Worm (Caenorhabditis elegans) whole organism, L3 larva: ENCODE data around the gene F47B8.14.

Experiments
- R02D3.7 ChIP-seq: fragments of 150-350 bp; optimal IDR thresholded peaks from 2 replicates; lab custom pipeline; 2014; ENCODE audit warnings: missing biosample characterization, missing genetic modification characterization
- ZK546.5 ChIP-seq: sonication (generic microtip); optimal IDR thresholded peaks from 2 replicates; lab custom pipeline; 2017; ENCODE audit warnings: missing biosample characterization, missing genetic modification characterization
- aly-2 ChIP-seq: fragments of 150-350 bp; optimal IDR thresholded peaks from 2 replicates; lab custom pipeline; 2014; ENCODE audit warnings: missing biosample characterization, missing genetic modification characterization
- ama-1 ChIP-seq: fragments of 150-350 bp; optimal IDR thresholded peaks from 2 replicates; lab custom pipeline; 2018
- ceh-16 ChIP-seq: sonication (generic microtip); optimal IDR thresholded peaks from 2 replicates; lab custom pipeline; 2017; ENCODE audit warnings: missing biosample characterization, missing genetic modification characterization
- ceh-28 ChIP-seq: fragments of 150-350 bp; optimal IDR thresholded peaks from 2 replicates; lab custom pipeline; 2014; ENCODE audit warnings: missing biosample characterization, missing genetic modification reagents, missing genetic modification characterization
- ceh-9 ChIP-seq: sonication (generic microtip); optimal IDR thresholded peaks from 2 replicates; lab custom pipeline; 2018; ENCODE audit warnings: missing biosample characterization, missing genetic modification characterization
- egl-27 ChIP-seq: sonication (generic microtip); optimal IDR thresholded peaks from 4 replicates; lab custom pipeline; 2017; ENCODE audit warnings: missing biosample characterization, missing genetic modification reagents, missing genetic modification characterization
- egl-5 ChIP-seq: fragments of 150-350 bp; optimal IDR thresholded peaks from 2 replicates; lab custom pipeline; 2017; ENCODE audit warnings: missing biosample characterization, missing genetic modification reagents, missing genetic modification characterization, inconsistent platforms
- elt-1 ChIP-seq: fragments of 150-350 bp; optimal IDR thresholded peaks from 2 replicates; lab custom pipeline; 2014; ENCODE audit warnings: missing biosample characterization, missing genetic modification characterization
- elt-2 ChIP-seq: sonication (generic microtip); optimal IDR thresholded peaks from 2 replicates; lab custom pipeline; 2016; ENCODE audit warnings: missing genetic modification reagents, mild to moderate bottlenecking, missing genetic modification characterization, missing compliant biosample characterization
- elt-3 ChIP-seq, 3 experiments: fragments of 150-350 bp in 1 of 3; sonication (generic microtip) in 2 of 3; optimal IDR thresholded peaks; 2 replicates in 2 of 3; 4 replicates in 1 of 3; lab custom pipeline; 2014 to 2017; ENCODE audit warnings: missing biosample characterization in 3 of 3, missing genetic modification characterization in 3 of 3
- fkh-2 ChIP-seq: fragments of 150-350 bp; optimal IDR thresholded peaks from 2 replicates; lab custom pipeline; 2014; ENCODE audit warnings: missing biosample characterization, missing genetic modification reagents, missing genetic modification characterization
- fos-1 ChIP-seq: fragments of 150-350 bp; optimal IDR thresholded peaks from 2 replicates; lab custom pipeline; 2014; ENCODE audit warnings: missing biosample characterization, missing genetic modification characterization
- hmg-11 ChIP-seq: sonication (generic microtip); optimal IDR thresholded peaks from 2 replicates; lab custom pipeline; 2016; ENCODE audit warnings: missing genetic modification characterization, missing compliant biosample characterization
- jun-1 ChIP-seq: fragments of 150-350 bp; optimal IDR thresholded peaks from 2 replicates; lab custom pipeline; 2014; ENCODE audit warnings: missing biosample characterization, missing genetic modification reagents, missing genetic modification characterization
- lin-15B ChIP-seq: fragments of 150-350 bp; optimal IDR thresholded peaks from 2 replicates; lab custom pipeline; 2014; ENCODE audit warnings: missing biosample characterization, missing genetic modification characterization
- lin-39 ChIP-seq: fragments of 150-350 bp; optimal IDR thresholded peaks from 2 replicates; lab custom pipeline; 2018; ENCODE audit warnings: missing biosample characterization, missing genetic modification reagents, missing genetic modification characterization
- lsy-12 ChIP-seq: sonication (generic microtip); optimal IDR thresholded peaks from 2 replicates; lab custom pipeline; 2016; ENCODE audit warnings: mild to moderate bottlenecking, missing genetic modification characterization, missing compliant biosample characterization
- mdl-1 ChIP-seq: fragments of 150-350 bp; optimal IDR thresholded peaks from 2 replicates; lab custom pipeline; 2014; ENCODE audit warnings: missing biosample characterization, missing genetic modification characterization
- mml-1 ChIP-seq: fragments of 150-350 bp; sonication (generic microtip); optimal IDR thresholded peaks from 3 replicates; lab custom pipeline; 2014; ENCODE audit warnings: missing biosample characterization, missing genetic modification characterization
- nfya-1 ChIP-seq: sonication (generic microtip); optimal IDR thresholded peaks from 2 replicates; lab custom pipeline; 2017; ENCODE audit warnings: missing genetic modification characterization, mild to moderate bottlenecking, missing compliant biosample characterization, antibody characterized with exemption, moderate library complexity; ENCODE audit not compliant: insufficient read depth
- nhr-11 ChIP-seq: fragments of 150-350 bp; optimal IDR thresholded peaks from 2 replicates; lab custom pipeline; 2014; ENCODE audit warnings: missing biosample characterization, missing genetic modification characterization
- nhr-12 ChIP-seq: fragments of 150-350 bp; optimal IDR thresholded peaks from 2 replicates; lab custom pipeline; 2014; ENCODE audit warnings: missing biosample characterization, missing genetic modification characterization
- nhr-23 ChIP-seq: fragments of 150-350 bp; optimal IDR thresholded peaks from 2 replicates; lab custom pipeline; 2014; ENCODE audit warnings: missing biosample characterization, missing genetic modification reagents, missing genetic modification characterization
- nhr-237 ChIP-seq: fragments of 150-350 bp; optimal IDR thresholded peaks from 2 replicates; lab custom pipeline; 2014; ENCODE audit warnings: missing biosample characterization, missing genetic modification characterization
- nhr-25 ChIP-seq: sonication (generic microtip); optimal IDR thresholded peaks from 2 replicates; lab custom pipeline; 2017; ENCODE audit warnings: missing biosample characterization, missing genetic modification characterization
- nhr-43 ChIP-seq: sonication (generic microtip); optimal IDR thresholded peaks from 2 replicates; lab custom pipeline; 2016; ENCODE audit warnings: mild to moderate bottlenecking, missing genetic modification characterization, missing compliant biosample characterization; ENCODE audit not compliant: poor library complexity, severe bottlenecking
- nhr-67 ChIP-seq: fragments of 150-350 bp; optimal IDR thresholded peaks from 2 replicates; lab custom pipeline; 2014; ENCODE audit warnings: missing biosample characterization, missing genetic modification characterization
- nhr-76 ChIP-seq: fragments of 150-350 bp; sonication (generic microtip); optimal IDR thresholded peaks from 5 replicates; lab custom pipeline; 2014; ENCODE audit warnings: missing biosample characterization, missing genetic modification characterization
- nhr-77 ChIP-seq: fragments of 150-350 bp; optimal IDR thresholded peaks from 2 replicates; lab custom pipeline; 2014; ENCODE audit warnings: missing biosample characterization, missing genetic modification characterization
- pha-4 ChIP-seq: fragments of 150-350 bp; optimal IDR thresholded peaks from 2 replicates; lab custom pipeline; 2014; ENCODE audit warnings: missing biosample characterization, missing genetic modification reagents, missing genetic modification characterization
- pqm-1 ChIP-seq: fragments of 150-350 bp; optimal IDR thresholded peaks from 2 replicates; lab custom pipeline; 2017; ENCODE audit warnings: missing biosample characterization, missing genetic modification characterization, inconsistent platforms
- sea-2 ChIP-seq: fragments of 150-350 bp; sonication (generic microtip); optimal IDR thresholded peaks from 4 replicates; lab custom pipeline; 2014; ENCODE audit warnings: missing biosample characterization, missing genetic modification reagents, missing genetic modification characterization
- skn-1 ChIP-seq: fragments of 150-350 bp; optimal IDR thresholded peaks from 2 replicates; lab custom pipeline; 2014; ENCODE audit warnings: missing biosample characterization, missing genetic modification characterization
- tbx-2 ChIP-seq: sonication (generic microtip); optimal IDR thresholded peaks from 2 replicates; lab custom pipeline; 2016; ENCODE audit warnings: mild to moderate bottlenecking, missing genetic modification characterization, missing compliant biosample characterization
- unc-39 ChIP-seq: sonication (generic microtip); optimal IDR thresholded peaks from 4 replicates; lab custom pipeline; 2017; ENCODE audit warnings: missing biosample characterization, missing genetic modification characterization
- ztf-11 ChIP-seq: fragments of 150-350 bp; optimal IDR thresholded peaks from 2 replicates; lab custom pipeline; 2014; ENCODE audit warnings: missing biosample characterization, missing genetic modification characterization
- ztf-4 ChIP-seq: fragments of 150-350 bp; optimal IDR thresholded peaks from 2 replicates; lab custom pipeline; 2014; ENCODE audit warnings: missing biosample characterization, missing genetic modification characterization

The F47B8.14 gene

DNA sequence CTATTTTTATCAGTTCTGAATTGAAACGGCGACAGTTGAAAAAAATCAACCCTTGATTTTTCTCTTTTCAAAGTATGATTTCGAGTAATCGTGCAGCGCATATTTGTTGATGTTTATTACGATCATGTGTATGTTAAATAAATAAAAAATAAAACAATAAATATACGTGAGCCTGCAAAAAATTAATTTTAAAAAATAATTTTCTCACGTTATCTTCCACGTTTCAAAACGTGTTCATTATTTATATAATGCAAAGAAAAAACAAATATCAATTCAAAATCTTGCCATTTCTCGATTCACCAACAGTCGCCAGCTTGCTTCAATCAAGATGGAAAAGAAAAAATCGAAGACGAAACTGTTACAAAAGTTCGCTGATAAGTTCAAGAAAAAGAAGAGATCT, 37.1 kb upstream of the F47B8.14 start, which contains the start of gene F40G12.10:
Gene F40G12.10, plus strand, starts transcription at position 301 of the 400 bp plus-strand sequence.
- TF ChIP-seq mml-1, result no peak

DNA sequence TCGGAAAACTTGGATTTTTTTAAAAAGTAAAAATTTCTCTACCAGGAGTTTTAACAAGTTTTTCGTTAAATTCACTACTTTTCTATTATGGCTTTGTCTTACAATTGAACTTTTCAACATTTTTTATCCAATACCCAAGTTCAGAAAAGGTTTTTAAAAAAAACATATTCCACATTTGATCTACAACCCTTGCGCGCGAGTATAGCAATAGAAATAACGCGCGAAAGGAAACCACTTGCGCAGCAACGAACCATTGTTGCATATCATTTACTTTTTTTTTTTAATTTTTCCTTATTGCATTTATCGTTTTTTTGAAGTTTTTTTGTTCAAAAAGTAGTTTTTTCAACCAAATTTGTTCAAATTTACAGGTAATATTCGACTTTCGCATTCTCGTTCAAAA, 34.5 kb upstream of the F47B8.14 start, which contains the start of gene F40G12.11:
Gene F40G12.11, plus strand, starts transcription at position 369 of the 400 bp plus-strand sequence.
- TF ChIP-seq unc-39 (no peak), nhr-12 (tag; lab: Kevin White, UChicago) (no peak), lsy-12 (no peak), pqm-1 (no peak), ceh-16 (tag; lab: Kevin White, UChicago) (no peak), fos-1 (tag; lab: Kevin White, UChicago) (no peak), mml-1 (no peak), egl-27 (tag; lab: Kevin White, UChicago) (no peak), tbx-2 (no peak), ZK546.5 (tag; lab: Kevin White, UChicago) (no peak), nhr-237 (tag; lab: Kevin White, UChicago) (no peak)

ce11 chrV:14289363-14289762, 31.0 kb upstream of the F47B8.14 start, which contains the start of gene F14D7.1:
TSS of gene F14D7.1 (minus strand) at chrV:14289463.
- no peak for TF ChIP-seq ztf-4 (tag; lab: Kevin White, UChicago)
- TF ChIP-seq ceh-28, result no peak

ce11 chrV:14290636-14291035, 29.7 kb upstream of the F47B8.14 start, which contains the start of gene F14D7.18:
TSS of gene F14D7.18 (minus strand) at chrV:14290736.
- TF ChIP-seq skn-1 (tag; lab: Kevin White, UChicago), result no peak
- TF ChIP-seq egl-27 (tag; lab: Kevin White, UChicago), result no peak
- no peak for TF ChIP-seq ceh-9
- no peak for TF ChIP-seq nhr-12 (tag; lab: Kevin White, UChicago)
- TF ChIP-seq nhr-76 (tag; lab: Kevin White, UChicago), result no peak
- no peak for TF ChIP-seq elt-2 (tag; lab: Kevin White, UChicago)
- TF ChIP-seq pqm-1, result no peak
- TF ChIP-seq hmg-11, result no peak
- no peak for TF ChIP-seq nhr-23 (tag; lab: Kevin White, UChicago)
- TF ChIP-seq tbx-2, result no peak
- no peak for TF ChIP-seq ztf-4 (tag; lab: Kevin White, UChicago)
- no peak for TF ChIP-seq nhr-67 (tag; lab: Kevin White, UChicago)
- TF ChIP-seq nfya-1 (tag; lab: Kevin White, UChicago), result no peak
- no peak for TF ChIP-seq mdl-1 (tag; lab: Kevin White, UChicago)

- TF ChIP-seq nhr-237 (tag; lab: Kevin White, UChicago) (no peak), jun-1 (no peak), aly-2 (no peak), fkh-2 (tag; lab: Kevin White, UChicago) (no peak), R02D3.7 (tag; lab: Kevin White, UChicago) (no peak), ZK546.5 (tag; lab: Kevin White, UChicago) (no peak), nhr-23 (tag; lab: Kevin White, UChicago) (no peak), nhr-77 (tag; lab: Kevin White, UChicago) (no peak), nhr-12 (tag; lab: Kevin White, UChicago) (no peak), nhr-67 (tag; lab: Kevin White, UChicago) (no peak), ceh-9 (no peak), elt-1 (tag; lab: Kevin White, UChicago) (no peak), nfya-1 (tag; lab: Kevin White, UChicago) (no peak), lin-39 (tag; lab: Kevin White, UChicago) (no peak)
Observed at ce11 chrV:14293667-14294194, 26.6 kb upstream of the F47B8.14 start, which contains the start of gene F14D7.2. TSS of gene F14D7.2 (minus strand) at chrV:14293717.

DNA sequence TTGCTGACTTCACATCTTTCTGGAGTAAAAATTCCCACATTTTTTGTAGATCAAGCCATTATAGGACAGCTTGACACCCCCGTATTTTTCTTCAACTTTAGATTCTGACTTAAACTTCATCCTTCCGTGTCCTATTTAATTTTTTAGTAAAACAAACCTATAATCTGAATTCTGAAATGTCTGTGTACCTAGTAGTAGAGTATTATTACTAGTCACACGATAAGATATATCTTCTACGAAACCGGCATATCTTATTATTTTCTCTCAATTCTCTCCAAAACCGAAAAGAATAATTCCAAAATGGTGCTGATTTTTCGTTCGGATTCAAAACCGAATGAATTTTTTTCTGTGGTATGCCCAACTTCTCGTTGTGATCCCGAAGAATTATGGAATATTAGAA, 25.9 kb upstream of the F47B8.14 start, which contains the start of gene F14D7.9:
Gene F14D7.9, plus strand, starts transcription at position 301 of the 400 bp plus-strand sequence.
- TF ChIP-seq skn-1 (tag; lab: Kevin White, UChicago), result no peak
- no peak for TF ChIP-seq nhr-77 (tag; lab: Kevin White, UChicago)
- TF ChIP-seq tbx-2, result no peak
- no peak for TF ChIP-seq egl-5
- TF ChIP-seq pqm-1, result no peak
- no peak for TF ChIP-seq nhr-11 (tag; lab: Kevin White, UChicago)
- no peak for TF ChIP-seq lin-39 (tag; lab: Kevin White, UChicago)
- no peak for TF ChIP-seq ZK546.5 (tag; lab: Kevin White, UChicago)
- no peak for TF ChIP-seq nhr-25
- TF ChIP-seq nhr-43 (tag; lab: Kevin White, UChicago), result no peak
- TF ChIP-seq elt-3 (tag; optimal IDR thresholded peaks at IDR 0.05; lab: Kevin White, UChicago), result no peak
- no peak for TF ChIP-seq elt-1 (tag; lab: Kevin White, UChicago)
- no peak for TF ChIP-seq egl-27 (tag; lab: Kevin White, UChicago)
- no peak for TF ChIP-seq ztf-11 (tag; lab: Kevin White, UChicago)
- TF ChIP-seq sea-2 (GFP tag; lab: Kevin White, UChicago), result no peak
- no peak for TF ChIP-seq ama-1 (lab: Kevin White, UChicago)
- no peak for TF ChIP-seq lin-15B
- TF ChIP-seq lsy-12, result no peak
- TF ChIP-seq pha-4 (tag; lab: Kevin White, UChicago), result no peak
